Worm (Caenorhabditis elegans): ENCODE data around the gene H01M10.2.

Gene H01M10.2

ce11 chrX:2580524-2580981 lies 5.0 kb downstream of the H01M10.2 start, which contains the start of gene H01M10.1:
Gene H01M10.1, minus strand, starts transcription at chrX:2580574.
- TF ChIP-seq nhr-80 (tag; optimal IDR thresholded peaks at IDR 0.05) = peak; percentile 76
- TF ChIP-seq F52B5.7 (tag; optimal IDR thresholded peaks at IDR 0.05) = no peak

ce11 chrX:2577442-2577841 lies 8.1 kb downstream of the H01M10.2 start, which contains the start of gene ttr-42:
Gene ttr-42, plus strand, starts transcription at chrX:2577742.
- TF ChIP-seq ztf-18 (tag; optimal IDR thresholded peaks at IDR 0.05) (no peak), ztf-22 (GFP tag; optimal IDR thresholded peaks at IDR 0.05) (no peak), zfh-2 (GFP tag; conservative IDR thresholded peaks at IDR 0.05) (no peak), hlh-26 (GFP tag; conservative IDR thresholded peaks at IDR 0.05) (no peak), let-607 (tag; optimal IDR thresholded peaks at IDR 0.05) (no peak), pbrm-1 (GFP tag; IDR thresholded peaks at IDR 0.05) (no peak), C06A6.2 (GFP tag; conservative IDR thresholded peaks at IDR 0.05) (no peak), ceh-79 (tag; optimal IDR thresholded peaks at IDR 0.05) (no peak), dpff-1 (tag; optimal IDR thresholded peaks at IDR 0.05) (no peak), T07F8.4 (tag; optimal IDR thresholded peaks at IDR 0.05) (no peak), bed-1 (GFP tag; IDR thresholded peaks at IDR 0.05) (no peak), F57C9.4 (tag; optimal IDR thresholded peaks at IDR 0.05) (no peak), lsy-27 (tag; optimal IDR thresholded peaks at IDR 0.05; ENCODE audit: borderline replicate concordance, insufficient read depth) (no peak), Y53F4B.3 (GFP tag; IDR thresholded peaks at IDR 0.05) (no peak), him-1 (tag; optimal IDR thresholded peaks at IDR 0.05) (no peak), ztf-25 (GFP tag; IDR thresholded peaks at IDR 0.05) (no peak), nfya-1 (tag; optimal IDR thresholded peaks at IDR 0.05; ENCODE audit: borderline replicate concordance, insufficient read depth) (no peak), madf-3 (GFP tag; IDR thresholded peaks at IDR 0.05) (no peak), attf-5 (GFP tag; optimal IDR thresholded peaks at IDR 0.05) (no peak), egrh-3 (GFP tag; IDR thresholded peaks at IDR 0.05) (no peak)

ce11 chrX:2572646-2573149 lies 12.9 kb downstream of the H01M10.2 start, which contains the start of the genes ccd-5 and F52H2.1:
Gene ccd-5, minus strand, starts transcription at chrX:2572653.
Gene F52H2.1, plus strand, starts transcription at chrX:2573099.
- TF ChIP-seq pha-4 (tag; optimal IDR thresholded peaks at IDR 0.05) (no peak), C17E4.6 (GFP tag; IDR thresholded peaks at IDR 0.05) (no peak), efl-1 (GFP tag; optimal IDR thresholded peaks at IDR 0.05) (no peak), nhr-90 (tag; optimal IDR thresholded peaks at IDR 0.05) (no peak), hmg-1.2 (GFP tag; IDR thresholded peaks at IDR 0.05) (no peak), cebp-1 (GFP tag; IDR thresholded peaks at IDR 0.05) (no peak), cebp-1 (tag; optimal IDR thresholded peaks at IDR 0.05) (no peak), dox-1 (GFP tag; IDR thresholded peaks at IDR 0.05) (peak; percentile 29; the same call in 1 of the 2 replicates), hlh-26 (GFP tag; conservative IDR thresholded peaks at IDR 0.05) (no peak), zfh-2 (GFP tag; conservative IDR thresholded peaks at IDR 0.05) (peak; percentile 57; the same call in 1 of the 2 replicates), egl-44 (GFP tag; IDR thresholded peaks at IDR 0.05) (no peak), egl-18 (GFP tag; IDR thresholded peaks at IDR 0.05) (0 out of 2 replicates have a peak, but pooled peaks have one; percentile 33), lin-40 (tag; optimal IDR thresholded peaks at IDR 0.05) (no peak)

- no peak for TF ChIP-seq C06A6.2 (GFP tag; conservative IDR thresholded peaks at IDR 0.05)
- TF ChIP-seq F23B12.7 (tag; optimal IDR thresholded peaks at IDR 0.05; ENCODE audit: insufficient read depth) = no peak
- TF ChIP-seq nhr-120 (GFP tag; IDR thresholded peaks at IDR 0.05) = no peak
- no peak for TF ChIP-seq ztf-26 (tag; optimal IDR thresholded peaks at IDR 0.05)
- no peak for TF ChIP-seq D2030.7 (GFP tag; IDR thresholded peaks at IDR 0.05)
- TF ChIP-seq sptf-2 (GFP tag; optimal IDR thresholded peaks at IDR 0.05) = no peak
- TF ChIP-seq Y95B8A.8 (GFP tag; IDR thresholded peaks at IDR 0.05) = no peak
- no peak for TF ChIP-seq hlh-12 (tag; optimal IDR thresholded peaks at IDR 0.05)
- no peak for TF ChIP-seq nhr-179 (tag; optimal IDR thresholded peaks at IDR 0.05)
- no peak for TF ChIP-seq ceh-27 (GFP tag; optimal IDR thresholded peaks at IDR 0.05)
- no peak for TF ChIP-seq F39B2.1 (GFP tag; IDR thresholded peaks at IDR 0.05)
- TF ChIP-seq madf-6 (GFP tag; IDR thresholded peaks at IDR 0.05) = no peak
- TF ChIP-seq attf-5 (GFP tag; optimal IDR thresholded peaks at IDR 0.05) = no peak
- TF ChIP-seq F57C9.4 (tag; optimal IDR thresholded peaks at IDR 0.05) = no peak
- TF ChIP-seq T26A5.8 (tag; optimal IDR thresholded peaks at IDR 0.05) = no peak
- TF ChIP-seq egl-18 (GFP tag; IDR thresholded peaks at IDR 0.05) = no peak
Measured at ce11 chrX:2569040-2569439, 16.5 kb downstream of the H01M10.2 start.
